Fruit fly (Drosophila melanogaster) whole organism, adult: ENCODE measurements around the gene CG5274.

ENCODE experiments used
- CG11617 ChIP-seq: fragments of 200-800 bp; sonication (Bioruptor generic); optimal IDR thresholded peaks from 2 replicates; lab custom pipeline; 2017; ENCODE audit warnings: mild to moderate bottlenecking, missing biosample characterization, missing genetic modification reagents, missing genetic modification characterization
- CG14711 ChIP-seq: fragments of 200-800 bp; sonication (Bioruptor generic); optimal IDR thresholded peaks from 2 replicates; lab custom pipeline; 2018; ENCODE audit warnings: missing biosample characterization, mild to moderate bottlenecking, missing genetic modification characterization, moderate library complexity
- CG1620 ChIP-seq: fragments of 200-800 bp; sonication (Bioruptor generic); optimal IDR thresholded peaks from 2 replicates; lab custom pipeline; 2016; ENCODE audit warnings: missing biosample characterization, missing genetic modification characterization
- Clk ChIP-seq: fragments of 200-800 bp; sonication (Bioruptor generic); optimal IDR thresholded peaks from 2 replicates; lab custom pipeline; 2017; ENCODE audit warnings: missing biosample characterization, missing genetic modification characterization
- Hr96 ChIP-seq: fragments of 200-800 bp; sonication (Bioruptor generic); optimal IDR thresholded peaks from 2 replicates; lab custom pipeline; 2016; ENCODE audit warnings: missing biosample characterization, missing genetic modification characterization
- cic ChIP-seq: fragments of 200-800 bp; sonication (Bioruptor generic); optimal IDR thresholded peaks from 2 replicates; lab custom pipeline; 2017; ENCODE audit warnings: missing biosample characterization, mild to moderate bottlenecking, missing genetic modification characterization, moderate library complexity
- cnc ChIP-seq, 2 experiments: fragments of >200 bp; optimal IDR thresholded peaks; 2 replicates each; lab custom pipeline; 2017
- kay ChIP-seq: fragments of 200-800 bp; sonication (Bioruptor generic); peaks from one replicate; lab custom pipeline; 2016; ENCODE audit warnings: missing biosample characterization, missing genetic modification characterization, borderline replicate concordance
- ovo ChIP-seq: fragments of 200-800 bp; sonication (Bioruptor generic); optimal IDR thresholded peaks from 2 replicates; lab custom pipeline; 2016; ENCODE audit warnings: missing biosample characterization, missing genetic modification characterization

- TF ChIP-seq cnc (optimal IDR thresholded peaks at IDR 0.05; lab: Kevin White, UChicago): no peak
- no peak for TF ChIP-seq kay (GFP tag; lab: Kevin White, UChicago)
- peak; percentile 72 for TF ChIP-seq CG11617
- TF ChIP-seq CG1620 (GFP tag; lab: Kevin White, UChicago): no peak
- peak; percentile 34 for TF ChIP-seq ovo
- TF ChIP-seq Clk (GFP tag; lab: Kevin White, UChicago): no peak
- no peak for TF ChIP-seq cic
- no peak for TF ChIP-seq Hr96 (GFP tag; lab: Kevin White, UChicago)
- peak; percentile 60 for TF ChIP-seq CG14711
These were observed 25.6 kb upstream of the CG5274 start, which contains the start of gene CG5199 for dm6 chr3L:20452813-20453682.
